Worm (Caenorhabditis elegans): ENCODE measurements around the gene hmt-1.

hmt-1 gene

DNA sequence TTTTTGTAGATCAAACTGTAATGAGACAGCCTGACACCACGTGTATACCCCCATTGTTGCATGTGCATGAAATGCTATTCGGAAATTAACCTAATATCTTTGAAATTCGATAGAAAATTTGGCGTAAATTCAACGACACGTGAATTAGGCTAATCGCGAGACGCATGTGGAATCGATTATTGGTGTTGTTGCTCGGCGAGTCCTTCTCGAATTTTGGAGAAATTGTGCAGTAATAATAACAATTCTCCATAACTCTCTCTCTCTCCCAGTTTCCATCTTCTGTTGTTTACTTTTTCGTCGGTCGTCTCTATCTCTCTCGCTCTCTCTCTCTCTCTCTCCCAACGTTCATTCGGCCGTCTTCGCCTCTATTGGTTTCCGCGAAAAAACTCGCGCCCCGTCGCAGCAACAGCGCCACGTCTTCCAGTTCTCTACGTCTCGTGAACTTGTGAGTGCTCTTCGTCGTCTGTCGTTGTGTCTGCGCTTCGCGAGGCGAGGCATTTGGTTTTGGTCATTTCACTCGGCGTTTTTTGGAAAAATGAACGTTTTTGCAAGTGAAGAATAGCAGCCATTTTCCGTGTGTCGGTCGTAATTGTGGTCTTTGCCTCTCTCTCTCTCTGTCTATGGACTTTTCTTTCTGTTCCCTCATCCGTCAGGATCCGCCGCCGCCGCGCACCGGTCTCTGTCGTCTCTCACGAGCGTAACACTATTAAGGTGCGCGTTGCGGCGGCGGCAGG lies 45.1 kb downstream of the hmt-1 start (continued):
- TF ChIP-seq dmd-9 (GFP tag; IDR thresholded peaks at IDR 0.05) (no peak), unc-39 (tag; optimal IDR thresholded peaks at IDR 0.05) (no peak), dmd-8 (GFP tag; IDR thresholded peaks at IDR 0.05) (no peak), hlh-30 (tag; optimal IDR thresholded peaks at IDR 0.05; ENCODE audit: insufficient read depth) (peak; percentile 88), vab-7 (GFP tag; IDR thresholded peaks at IDR 0.05) (no peak)

DNA sequence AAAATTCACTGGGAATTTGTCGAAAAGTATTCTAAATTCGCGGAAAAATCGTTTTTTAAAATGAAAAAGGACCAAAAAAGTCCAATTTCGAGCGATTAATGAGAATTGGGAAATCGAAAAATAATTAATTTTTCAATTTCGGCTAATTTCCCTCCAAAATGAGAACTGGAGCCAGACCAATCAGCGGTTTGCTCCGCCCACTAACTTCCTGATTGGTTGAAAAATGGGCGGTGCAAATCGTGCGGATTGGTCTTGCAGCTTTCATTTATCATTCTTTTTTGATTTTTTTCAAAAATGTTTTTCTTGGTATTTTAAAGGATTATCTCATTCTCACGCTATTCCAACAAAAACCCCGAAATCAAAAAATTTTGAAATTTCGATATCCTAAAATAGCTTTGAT lies 45.7 kb downstream of the hmt-1 start:
- TF ChIP-seq egl-43 (GFP tag; IDR thresholded peaks at IDR 0.05) (no peak), unc-130 (GFP tag; optimal IDR thresholded peaks at IDR 0.05) (no peak), T26A8.4 (GFP tag; IDR thresholded peaks at IDR 0.05) (no peak), fkh-10 (GFP tag; optimal IDR thresholded peaks at IDR 0.05) (no peak), R02D3.7 (tag; optimal IDR thresholded peaks at IDR 0.05) (no peak), hlh-11 (tag; optimal IDR thresholded peaks at IDR 0.05) (no peak), mep-1 (tag; optimal IDR thresholded peaks at IDR 0.05) (no peak), ceh-82 (tag; optimal IDR thresholded peaks at IDR 0.05) (no peak), php-3 (GFP tag; IDR thresholded peaks at IDR 0.05) (no peak)

DNA sequence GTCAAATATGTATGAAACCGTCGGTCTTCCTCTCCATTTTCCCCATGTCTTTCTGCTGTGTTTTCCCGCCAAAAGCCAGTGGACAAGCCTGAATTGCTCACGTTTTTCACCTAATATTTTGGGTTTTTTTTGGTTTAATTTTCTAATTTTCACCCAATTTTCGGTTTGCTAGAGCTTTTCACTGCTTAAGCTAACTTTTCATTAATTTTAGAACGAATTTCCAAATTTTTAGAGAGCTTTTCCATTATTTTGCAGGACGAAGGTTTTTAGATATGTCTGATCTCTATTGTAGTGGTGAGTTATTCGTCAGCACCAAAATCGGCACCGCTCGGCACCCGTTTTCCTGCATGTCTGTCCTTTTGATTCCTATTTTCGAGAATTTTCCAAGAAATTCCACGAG lies 46.2 kb downstream of the hmt-1 start:
- peak; percentile 91 for TF ChIP-seq aha-1 (tag)
- TF ChIP-seq egl-43 (GFP tag; IDR thresholded peaks at IDR 0.05), result no peak

DNA sequence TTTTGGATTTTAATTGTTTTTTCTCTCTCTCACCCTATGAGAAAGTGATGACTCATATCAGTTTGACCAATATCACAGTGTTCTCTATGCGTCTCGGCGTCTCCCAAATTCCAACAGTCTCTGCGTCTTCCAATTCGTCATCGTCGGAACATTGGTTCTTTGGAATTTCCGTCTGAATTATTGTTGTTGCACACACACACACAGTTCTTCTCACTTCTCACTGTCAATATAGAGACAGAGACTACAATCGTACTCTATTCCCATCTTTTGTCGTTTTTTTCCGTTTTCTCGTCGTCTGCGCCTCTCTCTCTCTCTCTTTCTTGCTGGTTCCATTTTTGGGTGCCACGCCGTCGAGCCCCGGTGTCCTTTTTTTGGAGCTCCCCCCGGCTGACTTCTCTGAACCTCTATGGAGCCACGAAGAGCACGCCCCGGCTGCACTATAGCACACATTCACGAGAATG lies 49.1 kb downstream of the hmt-1 start:
- TF ChIP-seq nhr-28 (tag; optimal IDR thresholded peaks at IDR 0.05), result peak; percentile 96
- peak in 1 of 2 experiments; percentile 15 for TF ChIP-seq lsy-2 (tag; optimal IDR thresholded peaks at IDR 0.05)
- no peak for TF ChIP-seq mxl-2 (GFP tag; conservative IDR thresholded peaks at IDR 0.05)
- TF ChIP-seq mdl-1 (tag; optimal IDR thresholded peaks at IDR 0.05), result peak; percentile 11 to 67
- TF ChIP-seq zip-2 (tag; optimal IDR thresholded peaks at IDR 0.05), result no peak
- TF ChIP-seq unc-62 (GFP tag; optimal IDR thresholded peaks at IDR 0.05 in 1 of 2), result peak in 1 of 2 experiments; percentile 78
- TF ChIP-seq unc-62 (tag; optimal IDR thresholded peaks at IDR 0.05), result no peak
- no peak for TF ChIP-seq R02D3.7 (tag; optimal IDR thresholded peaks at IDR 0.05)
- 0 out of 2 replicates have a peak, but pooled peaks have one; percentile 23 for TF ChIP-seq pha-4 (GFP tag; IDR thresholded peaks at IDR 0.05)
- TF ChIP-seq pha-4 (tag; optimal IDR thresholded peaks at IDR 0.05), result peak; percentile 50
- no peak for TF ChIP-seq D1046.2 (GFP tag; IDR thresholded peaks at IDR 0.05)
- 0 out of 2 replicates have a peak, but pooled peaks have one; percentile 23 for TF ChIP-seq dmd-6 (GFP tag; IDR thresholded peaks at IDR 0.05)
- TF ChIP-seq set-16 (GFP tag; IDR thresholded peaks at IDR 0.05), result peak; percentile 60
- TF ChIP-seq aha-1 (tag), result peak; percentile 97
- peak; percentile 55 for TF ChIP-seq nhr-77 (tag; optimal IDR thresholded peaks at IDR 0.05)
- TF ChIP-seq dve-1 (tag; optimal IDR thresholded peaks at IDR 0.05; ENCODE audit: insufficient read depth), result peak; percentile 80
- TF ChIP-seq hlh-11 (tag; optimal IDR thresholded peaks at IDR 0.05), result peak; percentile 73
- TF ChIP-seq vab-7 (GFP tag; IDR thresholded peaks at IDR 0.05), result no peak
- no peak for TF ChIP-seq F26F4.8 (GFP tag; conservative IDR thresholded peaks at IDR 0.05)
- TF ChIP-seq hmg-1.1 (GFP tag; IDR thresholded peaks at IDR 0.05), result 0 out of 2 replicates have a peak, but pooled peaks have one; percentile 11
- TF ChIP-seq cey-2 (tag; optimal IDR thresholded peaks at IDR 0.05; ENCODE audit: borderline replicate concordance, insufficient read depth), result no peak
- peak; percentile 50 for TF ChIP-seq mes-2 (tag; optimal IDR thresholded peaks at IDR 0.05; ENCODE audit: poor library complexity, severe bottlenecking)
- peak in 1 of 2 experiments; percentile 19 for TF ChIP-seq hif-1 (tag; optimal IDR thresholded peaks at IDR 0.05)
- peak; percentile 63 for TF ChIP-seq jun-1 (tag; optimal IDR thresholded peaks at IDR 0.05)
- TF ChIP-seq ceh-44 (GFP tag; IDR thresholded peaks at IDR 0.05), result no peak
- TF ChIP-seq daf-16 (GFP tag; optimal IDR thresholded peaks at IDR 0.05), result no peak
- peak; percentile 47 for TF ChIP-seq daf-16 (tag; optimal IDR thresholded peaks at IDR 0.05)
- no peak for TF ChIP-seq ctbp-1 (GFP tag; IDR thresholded peaks at IDR 0.05)
- TF ChIP-seq pqm-1 (tag; optimal IDR thresholded peaks at IDR 0.05), result peak; percentile 44
- TF ChIP-seq mep-1 (tag; optimal IDR thresholded peaks at IDR 0.05), result peak; percentile 22
- no peak for TF ChIP-seq zip-11 (GFP tag; IDR thresholded peaks at IDR 0.05)
- TF ChIP-seq F49E8.2 (tag; optimal IDR thresholded peaks at IDR 0.05; ENCODE audit: borderline replicate concordance), result no peak
- no peak for TF ChIP-seq lir-3 (tag; optimal IDR thresholded peaks at IDR 0.05)
- TF ChIP-seq egl-43 (GFP tag; IDR thresholded peaks at IDR 0.05), result 0 out of 2 replicates have a peak, but pooled peaks have one; percentile 4
- TF ChIP-seq hlh-30 (tag; optimal IDR thresholded peaks at IDR 0.05; ENCODE audit: insufficient read depth), result peak; percentile 16

Data from whole organism, L4 larva.